Worm (Caenorhabditis elegans) whole organism, L1 larva: ENCODE measurements around the gene F59D12.5.

Experiments
- C16A3.4 ChIP-seq: fragments of 150-350 bp; optimal IDR thresholded peaks from 2 replicates; lab custom pipeline; 2014; ENCODE audit warnings: missing biosample characterization, missing genetic modification characterization
- F16B12.6 ChIP-seq: fragments of 150-350 bp; optimal IDR thresholded peaks from 2 replicates; lab custom pipeline; 2014; ENCODE audit warnings: missing biosample characterization, missing genetic modification characterization
- Y116A8C.19 ChIP-seq: sonication (generic microtip); optimal IDR thresholded peaks from 2 replicates; lab custom pipeline; 2016; ENCODE audit warnings: missing compliant biosample characterization, missing genetic modification characterization, borderline replicate concordance
- alr-1 ChIP-seq: fragments of 200-800 bp; sonication (Bioruptor generic); optimal IDR thresholded peaks from 2 replicates; lab custom pipeline; 2018; ENCODE audit warnings: borderline replicate concordance, mild to moderate bottlenecking, missing genetic modification characterization, missing compliant biosample characterization
- aly-2 ChIP-seq: fragments of 150-350 bp; optimal IDR thresholded peaks from 2 replicates; lab custom pipeline; 2014; ENCODE audit warnings: missing biosample characterization, missing genetic modification characterization
- ama-1 ChIP-seq: fragments of 150-350 bp; optimal IDR thresholded peaks from 2 replicates; lab custom pipeline; 2014
- ceh-63 ChIP-seq: fragments of 200-800 bp; sonication (Bioruptor generic); optimal IDR thresholded peaks from 2 replicates; lab custom pipeline; 2018; ENCODE audit warnings: mild to moderate bottlenecking, missing genetic modification characterization, missing compliant biosample characterization
- ceh-8 ChIP-seq: fragments of 200-800 bp; sonication (Bioruptor generic); optimal IDR thresholded peaks from 2 replicates; lab custom pipeline; 2018; ENCODE audit warnings: mild to moderate bottlenecking, missing genetic modification characterization, moderate library complexity, missing compliant biosample characterization
- ceh-82 ChIP-seq, 3 experiments: fragments of 150-350 bp in 1 of 3; sonication (generic microtip) in 2 of 3; optimal IDR thresholded peaks; 2 replicates each; lab custom pipeline; 2014 to 2017; ENCODE audit warnings: missing biosample characterization in 3 of 3, missing genetic modification characterization in 3 of 3
- ces-1 ChIP-seq: fragments of 150-350 bp; optimal IDR thresholded peaks from 2 replicates; lab custom pipeline; 2014; ENCODE audit warnings: missing biosample characterization, missing genetic modification reagents, missing genetic modification characterization
- dsc-1 ChIP-seq: sonication (generic microtip); optimal IDR thresholded peaks from 2 replicates; lab custom pipeline; 2016; ENCODE audit warnings: mild to moderate bottlenecking, missing genetic modification characterization, missing compliant biosample characterization
- efl-1 ChIP-seq, 4 experiments: fragments of 150-350 bp; optimal IDR thresholded peaks in 3 of 4; peaks in 1 of 4; 1 replicate in 1 of 4; 2 replicates in 3 of 4; lab custom pipeline; 2014; ENCODE audit warnings: missing biosample characterization in 2 of 4, missing genetic modification characterization in 2 of 4, missing genetic modification reagents in 2 of 4
- efl-3 ChIP-seq: fragments of 200-800 bp; sonication (Bioruptor generic); optimal IDR thresholded peaks from 2 replicates; lab custom pipeline; 2018; ENCODE audit warnings: mild to moderate bottlenecking, missing genetic modification characterization, missing compliant biosample characterization
- elt-2 ChIP-seq: sonication (generic microtip); optimal IDR thresholded peaks from 2 replicates; lab custom pipeline; 2016; ENCODE audit warnings: missing genetic modification characterization, mild to moderate bottlenecking, inconsistent platforms, missing compliant biosample characterization, missing genetic modification reagents
- elt-3 ChIP-seq, 6 experiments: fragments of 150-350 bp in 1 of 6; sonication (generic microtip); optimal IDR thresholded peaks; 2 replicates each; lab custom pipeline; 2017 to 2018; ENCODE audit warnings: missing biosample characterization in 6 of 6, missing genetic modification characterization in 6 of 6, inconsistent platforms in 1 of 6
- ets-5 ChIP-seq: fragments of 200-800 bp; sonication (Bioruptor generic); IDR thresholded peaks from 2 replicates; pipeline ENCODE4 v1.3.6; 2022; ENCODE audit warnings: missing genetic modification characterization, missing compliant biosample characterization
- fkh-10 ChIP-seq: sonication (generic microtip); optimal IDR thresholded peaks from 2 replicates; lab custom pipeline; 2017; ENCODE audit warnings: missing biosample characterization, missing genetic modification reagents, missing genetic modification characterization
- fkh-8 ChIP-seq: sonication (generic microtip); optimal IDR thresholded peaks from 2 replicates; lab custom pipeline; 2016; ENCODE audit warnings: mild to moderate bottlenecking, missing genetic modification characterization, missing compliant biosample characterization
- grh-1 ChIP-seq: fragments of 200-800 bp; sonication (Bioruptor generic); IDR thresholded peaks from 2 replicates; pipeline ENCODE4 v1.3.6; 2022; ENCODE audit warnings: missing genetic modification reagents, missing genetic modification characterization, missing compliant biosample characterization
- hlh-4 ChIP-seq: sonication (generic microtip); optimal IDR thresholded peaks from 2 replicates; lab custom pipeline; 2016; ENCODE audit warnings: mild to moderate bottlenecking, missing genetic modification characterization, missing compliant biosample characterization
- hpl-2 ChIP-seq: fragments of 150-350 bp; optimal IDR thresholded peaks from 2 replicates; lab custom pipeline; 2014; ENCODE audit warnings: missing biosample characterization, missing genetic modification reagents, missing genetic modification characterization
- irx-1 ChIP-seq: sonication (generic microtip); optimal IDR thresholded peaks from 2 replicates; lab custom pipeline; 2016; ENCODE audit warnings: missing genetic modification characterization, missing compliant biosample characterization
- lin-14 ChIP-seq: fragments of 200-800 bp; sonication (Bioruptor generic); optimal IDR thresholded peaks from 2 replicates; lab custom pipeline; 2018; ENCODE audit warnings: mild to moderate bottlenecking, missing genetic modification characterization, moderate library complexity, missing compliant biosample characterization
- lin-35 ChIP-seq, 2 experiments: fragments of 150-350 bp; optimal IDR thresholded peaks; 2 replicates each; lab custom pipeline; 2014; ENCODE audit warnings: missing biosample characterization in 2 of 2, missing genetic modification characterization in 2 of 2, missing genetic modification reagents in 2 of 2
- lin-39 ChIP-seq: fragments of 150-350 bp; optimal IDR thresholded peaks from 2 replicates; lab custom pipeline; 2014; ENCODE audit warnings: missing biosample characterization, missing genetic modification reagents, missing genetic modification characterization
- lsy-2 ChIP-seq, 2 experiments: fragments of 150-350 bp; optimal IDR thresholded peaks; 2 replicates each; lab custom pipeline; 2014; ENCODE audit warnings: missing biosample characterization in 2 of 2, missing genetic modification characterization in 2 of 2
- mab-9 ChIP-seq: fragments of 200-800 bp; sonication (Bioruptor generic); IDR thresholded peaks from 2 replicates; pipeline ENCODE4 v1.3.6; 2022; ENCODE audit warnings: missing genetic modification reagents, missing genetic modification characterization, missing compliant biosample characterization
- mdl-1 ChIP-seq, 2 experiments: fragments of 150-350 bp; optimal IDR thresholded peaks; 2 replicates each; lab custom pipeline; 2014 to 2017; ENCODE audit warnings: missing biosample characterization in 2 of 2, missing genetic modification characterization in 2 of 2, inconsistent platforms in 1 of 2
- mef-2 ChIP-seq: fragments of 150-350 bp; optimal IDR thresholded peaks from 2 replicates; lab custom pipeline; 2014; ENCODE audit warnings: missing biosample characterization, missing genetic modification characterization
- nhr-11 ChIP-seq: fragments of 150-350 bp; optimal IDR thresholded peaks from 2 replicates; lab custom pipeline; 2014; ENCODE audit warnings: missing biosample characterization, missing genetic modification characterization
- nhr-47 ChIP-seq: sonication (generic microtip); optimal IDR thresholded peaks from 2 replicates; lab custom pipeline; 2016; ENCODE audit warnings: mild to moderate bottlenecking, missing genetic modification characterization, moderate library complexity, missing compliant biosample characterization
- nhr-71 ChIP-seq: sonication (generic microtip); optimal IDR thresholded peaks from 2 replicates; lab custom pipeline; 2016; ENCODE audit warnings: mild to moderate bottlenecking, missing genetic modification characterization, moderate library complexity, missing compliant biosample characterization
- nhr-77 ChIP-seq: fragments of 150-350 bp; optimal IDR thresholded peaks from 2 replicates; lab custom pipeline; 2014; ENCODE audit warnings: missing biosample characterization, missing genetic modification characterization
- nhr-84 ChIP-seq: sonication (generic microtip); optimal IDR thresholded peaks from 2 replicates; lab custom pipeline; 2017; ENCODE audit warnings: missing biosample characterization, missing genetic modification characterization
- nhr-90 ChIP-seq: sonication (generic microtip); optimal IDR thresholded peaks from 2 replicates; lab custom pipeline; 2016; ENCODE audit warnings: mild to moderate bottlenecking, missing genetic modification characterization, missing compliant biosample characterization; ENCODE audit not compliant: poor library complexity
- pqm-1 ChIP-seq: sonication (generic microtip); optimal IDR thresholded peaks from 3 replicates; lab custom pipeline; 2017; ENCODE audit warnings: missing biosample characterization, missing genetic modification characterization
- skn-1 ChIP-seq: fragments of 150-350 bp; optimal IDR thresholded peaks from 2 replicates; lab custom pipeline; 2014; ENCODE audit warnings: missing biosample characterization, missing genetic modification characterization
- snu-23 ChIP-seq: sonication (generic microtip); optimal IDR thresholded peaks from 2 replicates; lab custom pipeline; 2016; ENCODE audit warnings: missing genetic modification characterization, missing compliant biosample characterization
- swsn-7 ChIP-seq: sonication (generic microtip); optimal IDR thresholded peaks from 2 replicates; lab custom pipeline; 2016; ENCODE audit warnings: missing genetic modification characterization, missing compliant biosample characterization
- tbx-2 ChIP-seq: sonication (generic microtip); optimal IDR thresholded peaks from 2 replicates; lab custom pipeline; 2016; ENCODE audit warnings: missing genetic modification characterization, missing compliant biosample characterization
- unc-30 ChIP-seq: sonication (generic microtip); optimal IDR thresholded peaks from 2 replicates; lab custom pipeline; 2017; ENCODE audit warnings: missing biosample characterization, missing genetic modification characterization
- vab-15 ChIP-seq: sonication (generic microtip); optimal IDR thresholded peaks from 2 replicates; lab custom pipeline; 2017; ENCODE audit warnings: missing genotype, mild to moderate bottlenecking, missing genetic modification characterization, missing compliant biosample characterization
- xbp-1 ChIP-seq: sonication (generic microtip); optimal IDR thresholded peaks from 2 replicates; lab custom pipeline; 2016; ENCODE audit warnings: missing genetic modification characterization, missing compliant biosample characterization
- zag-1 ChIP-seq: fragments of 150-350 bp; optimal IDR thresholded peaks from 2 replicates; lab custom pipeline; 2014; ENCODE audit warnings: missing biosample characterization, missing genetic modification characterization

F59D12.5 gene

DNA sequence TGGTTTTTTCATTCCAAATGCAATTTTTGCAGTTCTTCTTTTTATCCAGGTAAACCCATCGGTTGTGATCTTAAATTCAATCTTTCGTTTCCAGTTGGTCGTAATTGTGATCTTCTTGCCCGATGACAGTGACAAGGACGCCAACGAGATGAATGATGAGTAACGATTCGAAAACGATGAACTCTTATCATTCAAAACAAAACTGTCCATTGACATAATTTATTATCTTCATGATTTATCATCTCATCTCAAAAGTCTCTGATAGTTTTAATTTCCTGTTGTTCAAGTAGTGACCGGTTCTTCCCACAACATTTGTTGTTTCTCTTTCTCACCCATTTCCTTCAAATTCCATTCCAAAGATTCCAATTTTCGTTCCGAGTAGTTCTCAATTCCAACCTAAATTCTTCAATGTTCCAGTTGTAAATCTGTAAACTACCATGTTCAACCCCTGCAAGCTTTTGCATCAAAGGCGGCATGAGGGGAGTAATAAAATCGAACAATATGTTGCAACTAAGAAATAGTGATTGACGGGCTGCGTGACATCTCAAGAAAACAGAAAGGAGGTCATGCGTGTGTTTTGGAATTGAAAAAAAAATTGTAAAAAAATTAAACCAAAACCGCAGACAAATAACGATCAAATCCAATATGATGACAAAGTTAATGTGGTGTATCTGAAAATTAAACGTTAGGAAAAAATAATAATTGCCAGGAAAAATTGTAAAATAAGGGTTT lies 20.9 kb downstream of the F59D12.5 start (continued):
- TF ChIP-seq vab-15 (tag; lab: Kevin White, UChicago) (no peak), Y116A8C.19 (tag; lab: Kevin White, UChicago) (no peak), hpl-2 (no peak), ceh-8 (GFP tag; lab: Kevin White, UChicago) (no peak), efl-3 (no peak), nhr-11 (tag; lab: Kevin White, UChicago) (no peak), swsn-7 (tag; lab: Kevin White, UChicago) (no peak), hlh-4 (tag; lab: Kevin White, UChicago) (no peak), grh-1 (GFP tag; lab: Robert Waterston, UW) (peak; percentile 51; the same call in 1 of the 2 replicates), dsc-1 (no peak), xbp-1 (tag; lab: Kevin White, UChicago) (no peak), elt-3 (tag; optimal IDR thresholded peaks at IDR 0.05; lab: Kevin White, UChicago) (peak in 3 of 6 experiments; percentile 19 to 80 (median 62)), zag-1 (tag; lab: Kevin White, UChicago) (no peak), snu-23 (GFP tag; lab: Kevin White, UChicago) (peak; percentile 40), F16B12.6 (tag; lab: Kevin White, UChicago) (no peak), mef-2 (no peak), skn-1 (tag; lab: Kevin White, UChicago) (no peak), lin-14 (GFP tag; lab: Kevin White, UChicago) (peak; percentile 38), ceh-82 (tag; optimal IDR thresholded peaks at IDR 0.05; lab: Kevin White, UChicago) (no peak), ceh-63 (GFP tag; lab: Kevin White, UChicago) (no peak), nhr-90 (tag; lab: Kevin White, UChicago) (peak; percentile 29), ama-1 (lab: Kevin White, UChicago) (no peak), fkh-10 (GFP tag; lab: Kevin White, UChicago) (no peak), nhr-47 (no peak), lin-35 (GFP tag; optimal IDR thresholded peaks at IDR 0.05; lab: Kevin White, UChicago) (no peak), nhr-77 (tag; lab: Kevin White, UChicago) (no peak), ets-5 (no peak), pqm-1 (tag; lab: Kevin White, UChicago) (no peak), ces-1 (GFP tag; lab: Kevin White, UChicago) (no peak), elt-2 (tag; lab: Kevin White, UChicago) (no peak), aly-2 (no peak), nhr-84 (tag; lab: Kevin White, UChicago) (no peak), efl-1 (optimal IDR thresholded peaks at IDR 0.05; lab: Kevin White, UChicago) (no peak), efl-1 (GFP tag; optimal IDR thresholded peaks at IDR 0.05 in 1 of 2; lab: Kevin White, UChicago) (no peak), tbx-2 (tag; lab: Kevin White, UChicago) (no peak), mab-9 (GFP tag; lab: Robert Waterston, UW) (no peak), lsy-2 (tag; optimal IDR thresholded peaks at IDR 0.05; lab: Kevin White, UChicago) (no peak), lin-39 (tag; lab: Kevin White, UChicago) (no peak), mdl-1 (tag; optimal IDR thresholded peaks at IDR 0.05; lab: Kevin White, UChicago) (no peak)

DNA sequence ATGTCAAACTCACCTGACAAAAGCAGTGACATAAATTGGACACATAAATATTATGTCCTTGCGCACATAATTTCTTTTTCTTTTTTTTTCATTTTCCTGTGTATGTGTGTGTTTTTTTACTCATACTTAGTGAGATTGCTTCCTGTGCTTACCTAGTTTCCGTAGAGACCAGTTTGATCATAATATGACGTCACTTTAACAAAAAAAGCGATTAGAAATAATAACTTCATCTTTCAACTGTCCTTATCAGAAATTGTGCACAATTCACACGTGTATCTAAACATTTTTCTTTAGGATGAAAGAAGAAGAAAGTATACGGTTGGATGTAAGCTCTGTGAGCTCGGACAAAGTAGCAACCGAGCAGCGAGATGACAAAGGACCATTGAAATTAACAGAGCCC lies 25.1 kb downstream of the F59D12.5 start:
- TF ChIP-seq efl-1 (optimal IDR thresholded peaks at IDR 0.05; lab: Kevin White, UChicago) (no peak), efl-1 (GFP tag; optimal IDR thresholded peaks at IDR 0.05 in 1 of 2; lab: Kevin White, UChicago) (peak in 1 of 2 experiments; percentile 79), irx-1 (tag; lab: Kevin White, UChicago) (no peak), lin-14 (GFP tag; lab: Kevin White, UChicago) (peak; percentile 45), hlh-4 (tag; lab: Kevin White, UChicago) (no peak), fkh-8 (tag; lab: Kevin White, UChicago) (peak; percentile 24), nhr-71 (tag; lab: Kevin White, UChicago) (peak; percentile 19), alr-1 (tag; lab: Kevin White, UChicago) (no peak), unc-30 (tag; lab: Kevin White, UChicago) (no peak), elt-2 (tag; lab: Kevin White, UChicago) (peak; percentile 25), aly-2 (no peak), C16A3.4 (tag; lab: Kevin White, UChicago) (no peak)
